Worm (Caenorhabditis elegans) whole organism, L1 larva: ENCODE results near the gene K04C2.8.

Experiments
- aly-2 ChIP-seq: fragments of 150-350 bp; optimal IDR thresholded peaks from 2 replicates; lab custom pipeline; 2014; ENCODE audit warnings: missing biosample characterization, missing genetic modification characterization
- ama-1 ChIP-seq: fragments of 150-350 bp; optimal IDR thresholded peaks from 2 replicates; lab custom pipeline; 2014
- efl-1 ChIP-seq, 4 experiments: fragments of 150-350 bp; optimal IDR thresholded peaks in 3 of 4; peaks in 1 of 4; 1 replicate in 1 of 4; 2 replicates in 3 of 4; lab custom pipeline; 2014; ENCODE audit warnings: missing biosample characterization in 2 of 4, missing genetic modification characterization in 2 of 4, missing genetic modification reagents in 2 of 4
- hpl-2 ChIP-seq: fragments of 150-350 bp; optimal IDR thresholded peaks from 2 replicates; lab custom pipeline; 2014; ENCODE audit warnings: missing biosample characterization, missing genetic modification reagents, missing genetic modification characterization
- jun-1 ChIP-seq: fragments of 150-350 bp; optimal IDR thresholded peaks from 2 replicates; lab custom pipeline; 2014; ENCODE audit warnings: missing biosample characterization, missing genetic modification reagents, missing genetic modification characterization
- lin-39 ChIP-seq: fragments of 150-350 bp; optimal IDR thresholded peaks from 2 replicates; lab custom pipeline; 2014; ENCODE audit warnings: missing biosample characterization, missing genetic modification reagents, missing genetic modification characterization
- mep-1 ChIP-seq: fragments of 150-350 bp; optimal IDR thresholded peaks from 2 replicates; lab custom pipeline; 2014; ENCODE audit warnings: missing biosample characterization, missing genetic modification characterization
- nhr-19 ChIP-seq: fragments of 200-800 bp; sonication (Bioruptor generic); conservative IDR thresholded peaks from 2 replicates; pipeline ENCODE4 v1.3.6; 2022; ENCODE audit warnings: missing genetic modification characterization, missing compliant biosample characterization
- nhr-28 ChIP-seq: fragments of 150-350 bp; optimal IDR thresholded peaks from 2 replicates; lab custom pipeline; 2014; ENCODE audit warnings: missing biosample characterization, missing genetic modification characterization
- sox-4 ChIP-seq: sonication (generic microtip); optimal IDR thresholded peaks from 2 replicates; lab custom pipeline; 2016; ENCODE audit warnings: missing genetic modification characterization, missing compliant biosample characterization
- sptf-1 ChIP-seq: fragments of 150-350 bp; optimal IDR thresholded peaks from 2 replicates; lab custom pipeline; 2014; ENCODE audit warnings: missing biosample characterization, missing genetic modification characterization
- unc-62 ChIP-seq: fragments of 150-350 bp; optimal IDR thresholded peaks from 2 replicates; lab custom pipeline; 2014; ENCODE audit warnings: missing biosample characterization, missing genetic modification reagents, missing genetic modification characterization
- ztf-11 ChIP-seq, 2 experiments: sonication (generic microtip); optimal IDR thresholded peaks; 2 replicates each; lab custom pipeline; 2016 to 2017; ENCODE audit warnings: missing genetic modification characterization in 2 of 2, missing biosample characterization in 1 of 2, missing compliant biosample characterization in 1 of 2

DNA sequence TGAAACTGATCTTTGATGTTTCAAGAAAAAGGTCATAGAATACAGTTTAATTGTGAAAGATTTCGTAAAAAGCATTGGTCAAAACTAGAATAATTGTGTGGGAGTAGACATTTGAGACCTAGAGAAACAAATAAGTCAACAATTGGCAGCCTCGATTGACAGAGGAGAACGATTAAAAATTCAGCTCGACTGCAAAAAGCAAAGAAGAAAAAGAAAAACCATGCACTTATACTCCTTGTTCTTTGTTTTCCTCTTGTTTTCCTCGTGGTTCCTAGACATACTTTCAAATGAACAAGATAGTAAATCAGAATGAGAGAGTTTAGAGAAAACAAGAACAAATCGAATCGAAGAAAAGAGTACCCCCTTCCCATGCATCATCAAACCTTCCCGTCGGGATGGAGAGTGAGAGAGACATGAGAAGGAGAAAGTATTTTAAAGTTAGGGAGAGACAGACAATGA is 12.7 kb upstream of the K04C2.8 start:
- TF ChIP-seq sox-4 (tag; lab: Kevin White, UChicago) (no peak), lin-39 (tag; lab: Kevin White, UChicago) (no peak), ama-1 (lab: Kevin White, UChicago) (no peak), unc-62 (GFP tag; lab: Kevin White, UChicago) (no peak), efl-1 (optimal IDR thresholded peaks at IDR 0.05; lab: Kevin White, UChicago) (peak; percentile 22 to 49), efl-1 (GFP tag; optimal IDR thresholded peaks at IDR 0.05 in 1 of 2; lab: Kevin White, UChicago) (peak in 1 of 2 experiments; percentile 22), hpl-2 (GFP tag; lab: Kevin White, UChicago) (no peak), nhr-28 (tag; lab: Kevin White, UChicago) (no peak), aly-2 (tag; lab: Kevin White, UChicago) (no peak), jun-1 (no peak), ztf-11 (tag; optimal IDR thresholded peaks at IDR 0.05; lab: Kevin White, UChicago) (no peak), sptf-1 (tag; lab: Kevin White, UChicago) (no peak), nhr-19 (GFP tag; lab: Robert Waterston, UW) (peak; percentile 42), mep-1 (tag; lab: Kevin White, UChicago) (peak; percentile 76)
